Fruit fly (Drosophila melanogaster): ENCODE data around the gene CG5276.
A peak's percentile ranks its signal among the peaks of the same experiment; 100 is the strongest.

DNA sequence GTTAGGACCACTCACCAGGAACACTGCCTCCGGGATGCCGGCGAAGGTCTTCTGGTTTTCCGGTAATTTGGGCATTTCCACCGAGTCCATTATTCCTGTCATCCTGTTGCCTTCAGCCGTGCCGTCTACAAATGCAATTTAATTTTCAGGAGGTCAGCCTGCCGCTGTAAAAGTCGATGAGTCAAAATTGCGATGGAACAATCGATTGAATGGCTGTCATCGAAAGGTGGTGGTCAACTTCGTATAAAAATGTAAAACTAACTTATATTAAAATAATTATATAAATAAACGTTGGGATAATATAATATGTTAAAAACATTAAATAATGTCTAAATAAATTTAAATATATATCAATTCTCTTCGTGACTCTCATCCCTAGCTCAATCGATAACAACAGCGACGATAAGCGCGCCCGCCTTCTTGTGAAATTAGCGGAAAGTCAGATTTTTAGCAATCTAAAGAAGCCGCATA lies 21.8 kb upstream of the CG5276 start, which contains the start of the genes mgr and Irbp:
- TF ChIP-seq CG17359 (tag; optimal IDR thresholded peaks at IDR 0.05) = no peak
- peak; percentile 95 for TF ChIP-seq CG34422 (GFP tag; IDR thresholded peaks at IDR 0.05)

Data from whole organism, embryonic.